Fruit fly (Drosophila melanogaster) whole organism, embryonic: ENCODE data around the gene CG14778.

ENCODE experiments used
- Aef1 ChIP-seq: fragments of 200-800 bp; sonication (Bioruptor generic); IDR thresholded peaks from 3 replicates; pipeline ENCODE4 v1.3.6; 2022; ENCODE audit warnings: missing biosample characterization, missing genetic modification characterization
- Asciz ChIP-seq: fragments of 200-800 bp; sonication (Bioruptor generic); optimal IDR thresholded peaks from 2 replicates; lab custom pipeline; 2017; ENCODE audit warnings: missing biosample characterization, mild to moderate bottlenecking, missing genetic modification characterization, missing genetic modification reagents
- Awh ChIP-seq: fragments of 200-800 bp; sonication (Bioruptor generic); IDR thresholded peaks from 2 replicates; pipeline ENCODE4, ENCODE4 v1.3.6; 2022; ENCODE audit warnings: missing biosample characterization, missing genetic modification characterization
- B-H2 ChIP-seq: fragments of 200-800 bp; sonication (Bioruptor generic); optimal IDR thresholded peaks from 2 replicates; lab custom pipeline; 2018; ENCODE audit warnings: missing biosample characterization, mild to moderate bottlenecking, missing genetic modification characterization
- CG10274 ChIP-seq: fragments of 200-800 bp; sonication (Bioruptor generic); optimal IDR thresholded peaks from 3 replicates; lab custom pipeline; 2017; ENCODE audit warnings: missing biosample characterization, mild to moderate bottlenecking, missing genetic modification characterization
- CG11093 ChIP-seq: fragments of 200-800 bp; sonication (Bioruptor generic); IDR thresholded peaks from 3 replicates; pipeline ENCODE4 v1.3.6; 2022; ENCODE audit warnings: missing biosample characterization, missing genetic modification characterization
- CG11456 ChIP-seq: fragments of 200-800 bp; sonication (Bioruptor generic); IDR thresholded peaks from 3 replicates; pipeline ENCODE4 v1.3.6; 2022; ENCODE audit warnings: missing biosample characterization, missing genetic modification characterization
- CG12942 ChIP-seq: fragments of 200-800 bp; sonication (Bioruptor generic); optimal IDR thresholded peaks from 3 replicates; lab custom pipeline; 2016; ENCODE audit warnings: missing biosample characterization, missing genetic modification characterization
- CG14667 ChIP-seq: fragments of 200-800 bp; sonication (Bioruptor generic); IDR thresholded peaks from 2 replicates; pipeline ENCODE4 v1.3.6; 2022; ENCODE audit warnings: missing biosample characterization, missing genetic modification characterization
- CG16779 ChIP-seq: fragments of 200-800 bp; sonication (Bioruptor generic); IDR thresholded peaks from 2 replicates; pipeline ENCODE4 v1.3.6; 2022; ENCODE audit warnings: missing biosample characterization, missing genetic modification characterization
- CG16863 ChIP-seq: fragments of 200-800 bp; sonication (Bioruptor generic); optimal IDR thresholded peaks from 3 replicates; lab custom pipeline; 2016; ENCODE audit warnings: missing biosample characterization, missing genetic modification characterization
- CG1832 ChIP-seq: fragments of 200-800 bp; sonication (Bioruptor generic); optimal IDR thresholded peaks from 2 replicates; lab custom pipeline; 2017; ENCODE audit warnings: missing biosample characterization, mild to moderate bottlenecking, missing genetic modification characterization, inconsistent platforms
- CG18476 ChIP-seq: fragments of 200-800 bp; sonication (Bioruptor generic); optimal IDR thresholded peaks from 2 replicates; lab custom pipeline; 2016; ENCODE audit warnings: missing biosample characterization, mild to moderate bottlenecking, missing genetic modification characterization
- CG31365 ChIP-seq: fragments of 200-800 bp; sonication (Bioruptor generic); optimal IDR thresholded peaks from 2 replicates; lab custom pipeline; 2018; ENCODE audit warnings: missing biosample characterization, mild to moderate bottlenecking, missing genetic modification characterization
- CG31388 ChIP-seq: fragments of 200-800 bp; sonication (Bioruptor generic); optimal IDR thresholded peaks from 2 replicates; lab custom pipeline; 2016; ENCODE audit warnings: missing biosample characterization, missing genetic modification characterization
- CG34422 ChIP-seq: fragments of 200-800 bp; sonication (Bioruptor generic); IDR thresholded peaks from 3 replicates; pipeline ENCODE4 v1.3.6; 2022; ENCODE audit warnings: missing biosample characterization, missing genetic modification characterization
- CG3726 ChIP-seq: fragments of 200-800 bp; sonication (Bioruptor generic); IDR thresholded peaks from 3 replicates; pipeline ENCODE4, ENCODE4 v1.3.6; 2022; ENCODE audit warnings: missing biosample characterization, missing genetic modification characterization
- CG4424 ChIP-seq: fragments of 200-800 bp; sonication (Bioruptor generic); optimal IDR thresholded peaks from 3 replicates; lab custom pipeline; 2016; ENCODE audit warnings: missing biosample characterization, missing genetic modification characterization
- CG4820 ChIP-seq: fragments of 200-800 bp; sonication (Bioruptor generic); optimal IDR thresholded peaks from 3 replicates; lab custom pipeline; 2016; ENCODE audit warnings: missing biosample characterization, missing genetic modification characterization
- CG6175 ChIP-seq: fragments of 200-800 bp; sonication (Bioruptor generic); IDR thresholded peaks from 3 replicates; pipeline ENCODE4 v1.3.6; 2022; ENCODE audit warnings: missing biosample characterization, missing genetic modification characterization
- CG7839 ChIP-seq: fragments of 200-800 bp; sonication (Bioruptor generic); optimal IDR thresholded peaks from 3 replicates; lab custom pipeline; 2018; ENCODE audit warnings: missing biosample characterization, mild to moderate bottlenecking, missing genetic modification characterization, moderate library complexity
- CkIIα-i1 ChIP-seq: fragments of 200-800 bp; sonication (Bioruptor generic); IDR thresholded peaks from 2 replicates; pipeline ENCODE4 v1.3.6; 2022; ENCODE audit warnings: missing biosample characterization, missing genetic modification characterization
- D19A ChIP-seq: fragments of 200-800 bp; optimal IDR thresholded peaks from 3 replicates; lab custom pipeline; 2019; ENCODE audit warnings: missing biosample characterization, mild to moderate bottlenecking, missing genetic modification characterization, moderate library complexity
- Dek ChIP-seq: fragments of 200-800 bp; sonication (Bioruptor generic); optimal IDR thresholded peaks from 3 replicates; lab custom pipeline; 2019; ENCODE audit warnings: missing biosample characterization, mild to moderate bottlenecking, missing genetic modification characterization, moderate library complexity
- Ets97D ChIP-seq: fragments of 200-800 bp; sonication (Bioruptor generic); optimal IDR thresholded peaks from 3 replicates; lab custom pipeline; 2016; ENCODE audit warnings: missing biosample characterization, missing genetic modification characterization
- H15 ChIP-seq: fragments of 200-800 bp; sonication (Bioruptor generic); IDR thresholded peaks from 3 replicates; pipeline ENCODE4 v1.3.6; 2022; ENCODE audit warnings: missing biosample characterization, missing genetic modification characterization
- Hmx ChIP-seq: fragments of 200-800 bp; sonication (Bioruptor generic); optimal IDR thresholded peaks from 2 replicates; lab custom pipeline; 2016; ENCODE audit warnings: missing biosample characterization, missing genetic modification characterization
- NFAT ChIP-seq: fragments of 200-800 bp; sonication (Bioruptor generic); IDR thresholded peaks from 2 replicates; pipeline ENCODE4 v1.3.6; 2022; ENCODE audit warnings: missing biosample characterization, missing genetic modification characterization
- Xrp1 ChIP-seq: fragments of 200-800 bp; sonication (Bioruptor generic); IDR thresholded peaks from 2 replicates; pipeline ENCODE4 v1.3.6; 2022; ENCODE audit warnings: missing biosample characterization, missing genetic modification characterization
- abd-A ChIP-seq: fragments of 200-800 bp; sonication (Bioruptor generic); optimal IDR thresholded peaks from 3 replicates; lab custom pipeline; 2019; ENCODE audit warnings: missing biosample characterization, mild to moderate bottlenecking, missing genetic modification characterization, moderate library complexity
- ap ChIP-seq: fragments of 200-800 bp; sonication (Bioruptor generic); IDR thresholded peaks from 2 replicates; pipeline ENCODE4 v1.3.6; 2022; ENCODE audit warnings: missing biosample characterization, missing genetic modification characterization
- bowl ChIP-seq: fragments of 200-800 bp; sonication (Bioruptor generic); IDR thresholded peaks from 2 replicates; pipeline ENCODE4 v1.3.6; 2022; ENCODE audit warnings: missing biosample characterization, missing genetic modification characterization
- br ChIP-seq: fragments of >200 bp; optimal IDR thresholded peaks from 2 replicates; lab custom pipeline; 2017
- caup ChIP-seq: fragments of 200-800 bp; sonication (Bioruptor generic); optimal IDR thresholded peaks from 3 replicates; lab custom pipeline; 2017; ENCODE audit warnings: missing biosample characterization, mild to moderate bottlenecking, missing genetic modification characterization, moderate library complexity; ENCODE audit not compliant: severe bottlenecking
- dimm ChIP-seq: fragments of 200-800 bp; sonication (Bioruptor generic); IDR thresholded peaks from 2 replicates; pipeline ENCODE4 v1.3.6; 2022; ENCODE audit warnings: missing biosample characterization, missing genetic modification characterization
- esg ChIP-seq: fragments of 200-800 bp; sonication (Bioruptor generic); conservative IDR thresholded peaks from 2 replicates; pipeline ENCODE4 v1.3.6; 2022; ENCODE audit warnings: missing biosample characterization, missing genetic modification characterization
- ewg ChIP-seq: fragments of 200-800 bp; sonication (Bioruptor generic); optimal IDR thresholded peaks from 3 replicates; lab custom pipeline; 2017; ENCODE audit warnings: mild to moderate bottlenecking, missing biosample characterization, missing genetic modification reagents, missing genetic modification characterization
- exex ChIP-seq: fragments of 200-800 bp; sonication (Bioruptor generic); optimal IDR thresholded peaks from 4 replicates; lab custom pipeline; 2018; ENCODE audit warnings: missing biosample characterization, mild to moderate bottlenecking, missing genetic modification characterization, moderate library complexity
- fd3F ChIP-seq: fragments of 200-800 bp; sonication (Bioruptor generic); optimal IDR thresholded peaks from 2 replicates; lab custom pipeline; 2018; ENCODE audit warnings: missing biosample characterization, mild to moderate bottlenecking, missing genetic modification characterization, moderate library complexity
- gsb ChIP-seq: fragments of 200-800 bp; sonication (Bioruptor generic); IDR thresholded peaks from 2 replicates; pipeline ENCODE4 v1.3.6; 2022; ENCODE audit warnings: missing biosample characterization, missing genetic modification characterization
- hth ChIP-seq: fragments of >200 bp; optimal IDR thresholded peaks from 2 replicates; lab custom pipeline; 2017; ENCODE audit warnings: inconsistent platforms
- jing ChIP-seq: fragments of 200-800 bp; sonication (Bioruptor generic); optimal IDR thresholded peaks from 2 replicates; lab custom pipeline; 2018; ENCODE audit warnings: missing biosample characterization, mild to moderate bottlenecking, missing genetic modification characterization
- kay ChIP-seq: fragments of 200-800 bp; sonication (Bioruptor generic); optimal IDR thresholded peaks from 2 replicates; lab custom pipeline; 2016; ENCODE audit warnings: missing biosample characterization, missing genetic modification characterization
- lola ChIP-seq, 3 experiments: fragments of >200 bp in 2 of 3; fragments of 200-800 bp in 1 of 3; sonication (Bioruptor generic) in 1 of 3; optimal IDR thresholded peaks; 2 replicates each; lab custom pipeline; 2017 to 2019; ENCODE audit warnings: missing biosample characterization in 3 of 3, missing genetic modification characterization in 3 of 3, mild to moderate bottlenecking in 1 of 3, moderate library complexity in 1 of 3
- p53 ChIP-seq: fragments of 200-800 bp; sonication (Bioruptor generic); optimal IDR thresholded peaks from 2 replicates; lab custom pipeline; 2016; ENCODE audit warnings: missing biosample characterization, missing genetic modification characterization
- pnt ChIP-seq: fragments of 200-800 bp; sonication (Bioruptor generic); optimal IDR thresholded peaks from 3 replicates; lab custom pipeline; 2016; ENCODE audit warnings: missing biosample characterization, missing genetic modification characterization
- rib ChIP-seq: fragments of 200-800 bp; sonication (Bioruptor generic); IDR thresholded peaks from 2 replicates; pipeline ENCODE4 v1.3.6; 2022; ENCODE audit warnings: missing biosample characterization, missing genetic modification characterization
- row ChIP-seq: fragments of 200-800 bp; sonication (Bioruptor generic); IDR thresholded peaks from 3 replicates; pipeline ENCODE4 v1.3.6; 2022; ENCODE audit warnings: missing biosample characterization, missing genetic modification characterization
- salm ChIP-seq: fragments of 200-800 bp; sonication (Bioruptor generic); optimal IDR thresholded peaks from 2 replicates; lab custom pipeline; 2018; ENCODE audit warnings: missing biosample characterization, mild to moderate bottlenecking, missing genetic modification characterization
- sob ChIP-seq: fragments of 200-800 bp; sonication (Bioruptor generic); IDR thresholded peaks from 2 replicates; pipeline ENCODE4 v1.3.6; 2022; ENCODE audit warnings: missing biosample characterization, missing genetic modification characterization
- tap ChIP-seq: fragments of 200-800 bp; optimal IDR thresholded peaks from 3 replicates; lab custom pipeline; 2019; ENCODE audit warnings: missing biosample characterization, mild to moderate bottlenecking, missing genetic modification characterization, moderate library complexity
- tio ChIP-seq: fragments of 200-800 bp; sonication (Bioruptor generic); optimal IDR thresholded peaks from 2 replicates; lab custom pipeline; 2017; ENCODE audit warnings: missing biosample characterization, missing genetic modification characterization, inconsistent platforms
- vvl ChIP-seq: fragments of 200-800 bp; sonication (Bioruptor generic); IDR thresholded peaks from 2 replicates; pipeline ENCODE4 v1.3.6; 2022; ENCODE audit warnings: missing biosample characterization, missing genetic modification characterization

CG14778 gene

DNA sequence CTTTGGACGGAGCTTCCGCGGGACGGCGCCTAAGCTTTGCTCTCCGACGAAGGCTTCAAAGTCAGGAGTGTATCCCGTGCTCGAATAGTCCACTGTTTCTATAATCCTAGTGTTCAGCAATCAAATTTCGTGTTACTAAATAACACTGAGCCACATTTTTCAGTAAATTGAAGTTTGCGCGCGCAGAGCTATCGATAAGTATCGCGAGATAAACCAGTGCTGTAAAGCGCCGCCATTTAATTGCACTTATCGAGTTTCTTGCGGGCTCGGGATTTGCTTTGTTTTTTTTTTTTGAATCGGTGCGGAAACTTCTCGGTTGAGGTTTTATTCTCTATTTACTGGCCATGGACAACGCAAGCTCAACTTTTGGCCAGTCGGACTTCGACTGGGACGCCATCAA is 9.6 kb downstream of the CG14778 start, which contains the start of the genes Rab27 and mei-38 (continued):
- no peak for TF ChIP-seq CG16779 (GFP tag; lab: Robert Waterston, UW)
- TF ChIP-seq CkIIα-i1 = no peak
- no peak for TF ChIP-seq Asciz (GFP tag; lab: Kevin White, UChicago)
- no peak for TF ChIP-seq esg (GFP tag; lab: Robert Waterston, UW)
- TF ChIP-seq B-H2 = peak; percentile 11
- no peak for TF ChIP-seq lola (GFP tag; optimal IDR thresholded peaks at IDR 0.05; lab: Kevin White, UChicago)
- no peak for TF ChIP-seq CG16863 (GFP tag; lab: Kevin White, UChicago)
- TF ChIP-seq caup (GFP tag; lab: Kevin White, UChicago) = peak; percentile 22
- no peak for TF ChIP-seq CG18476
- no peak for TF ChIP-seq Hmx (GFP tag; lab: Kevin White, UChicago)
- 0 out of 2 replicates have a peak, but pooled peaks have one; percentile 34 for TF ChIP-seq Xrp1 (GFP tag; lab: Robert Waterston, UW)
- no peak for TF ChIP-seq kay (GFP tag; lab: Kevin White, UChicago)
- no peak for TF ChIP-seq tio (GFP tag; lab: Kevin White, UChicago)
- TF ChIP-seq CG4820 (GFP tag; lab: Kevin White, UChicago) = peak; percentile 12
- TF ChIP-seq pnt = no peak
- TF ChIP-seq D19A (tag; lab: Kevin White, UChicago) = no peak
- no peak for TF ChIP-seq fd3F (GFP tag; lab: Kevin White, UChicago)
- TF ChIP-seq Ets97D = peak; percentile 54
- TF ChIP-seq jing = no peak
- TF ChIP-seq salm (tag; lab: Kevin White, UChicago) = no peak
- TF ChIP-seq CG14667 (GFP tag; lab: Robert Waterston, UW) = no peak
- no peak for TF ChIP-seq CG1832 (GFP tag; lab: Kevin White, UChicago)
- peak; percentile 68 for TF ChIP-seq ewg (GFP tag; lab: Kevin White, UChicago)
- TF ChIP-seq CG6175 = no peak
- TF ChIP-seq CG34422 (GFP tag; lab: Robert Waterston, UW) = no peak
- TF ChIP-seq CG10274 (GFP tag; lab: Kevin White, UChicago) = no peak
- TF ChIP-seq CG31388 (GFP tag; lab: Kevin White, UChicago) = no peak
- no peak for TF ChIP-seq ap
- TF ChIP-seq vvl (GFP tag; lab: Robert Waterston, UW) = peak; percentile 57
- TF ChIP-seq exex (tag; lab: Kevin White, UChicago) = no peak
- no peak for TF ChIP-seq tap (tag; lab: Kevin White, UChicago)
- TF ChIP-seq br (lab: Kevin White, UChicago) = no peak
- TF ChIP-seq CG7839 (tag; lab: Kevin White, UChicago) = no peak
- TF ChIP-seq CG3726 (GFP tag; lab: Robert Waterston, UW) = no peak
- no peak for TF ChIP-seq bowl (GFP tag; lab: Robert Waterston, UW)
- no peak for TF ChIP-seq Aef1 (GFP tag; lab: Robert Waterston, UW)
- no peak for TF ChIP-seq NFAT (GFP tag; lab: Robert Waterston, UW)
- peak; percentile 61; the same call in 1 of the 2 replicates for TF ChIP-seq sob
- no peak for TF ChIP-seq gsb (GFP tag; lab: Robert Waterston, UW)
- no peak for TF ChIP-seq abd-A (tag; lab: Kevin White, UChicago)
- TF ChIP-seq CG4424 = peak; percentile 7
- no peak for TF ChIP-seq CG31365 (tag; lab: Kevin White, UChicago)
- TF ChIP-seq Awh (GFP tag; lab: Robert Waterston, UW) = no peak
- TF ChIP-seq rib (GFP tag; lab: Robert Waterston, UW) = no peak
- no peak for TF ChIP-seq H15
- TF ChIP-seq hth (lab: Kevin White, UChicago) = no peak
- TF ChIP-seq CG11456 = peak; percentile 36; the same call in 1 of the 3 replicates
- TF ChIP-seq CG11093 = no peak
- TF ChIP-seq dimm = no peak
- peak; percentile 8; the same call in 1 of the 3 replicates for TF ChIP-seq row (GFP tag; lab: Robert Waterston, UW)
- no peak for TF ChIP-seq p53 (GFP tag; lab: Kevin White, UChicago)
- TF ChIP-seq CG12942 (GFP tag; lab: Kevin White, UChicago) = no peak
- TF ChIP-seq Dek (tag; lab: Kevin White, UChicago) = no peak
